Worm (Caenorhabditis elegans) whole organism, L1 larva: ENCODE data around the gene R13H4.5.

ENCODE experiments used
- C04F5.9 ChIP-seq: sonication (generic microtip); optimal IDR thresholded peaks from 2 replicates; lab custom pipeline; 2016; ENCODE audit warnings: missing genetic modification characterization, missing compliant biosample characterization
- C16A3.4 ChIP-seq: fragments of 150-350 bp; optimal IDR thresholded peaks from 2 replicates; lab custom pipeline; 2014; ENCODE audit warnings: missing biosample characterization, missing genetic modification characterization
- F16B12.6 ChIP-seq: fragments of 150-350 bp; optimal IDR thresholded peaks from 2 replicates; lab custom pipeline; 2014; ENCODE audit warnings: missing biosample characterization, missing genetic modification characterization
- Y116A8C.19 ChIP-seq: sonication (generic microtip); optimal IDR thresholded peaks from 2 replicates; lab custom pipeline; 2016; ENCODE audit warnings: missing compliant biosample characterization, missing genetic modification characterization, borderline replicate concordance
- alr-1 ChIP-seq: fragments of 200-800 bp; sonication (Bioruptor generic); optimal IDR thresholded peaks from 2 replicates; lab custom pipeline; 2018; ENCODE audit warnings: borderline replicate concordance, mild to moderate bottlenecking, missing genetic modification characterization, missing compliant biosample characterization
- blmp-1 ChIP-seq: fragments of 150-350 bp; optimal IDR thresholded peaks from 2 replicates; lab custom pipeline; 2014; ENCODE audit warnings: missing biosample characterization, missing genetic modification characterization
- ceh-82 ChIP-seq, 3 experiments: fragments of 150-350 bp in 1 of 3; sonication (generic microtip) in 2 of 3; optimal IDR thresholded peaks; 2 replicates each; lab custom pipeline; 2014 to 2017; ENCODE audit warnings: missing biosample characterization in 3 of 3, missing genetic modification characterization in 3 of 3
- ceh-90 ChIP-seq: sonication (generic microtip); optimal IDR thresholded peaks from 2 replicates; lab custom pipeline; 2016; ENCODE audit warnings: missing genetic modification characterization, missing compliant biosample characterization
- dsc-1 ChIP-seq: sonication (generic microtip); optimal IDR thresholded peaks from 2 replicates; lab custom pipeline; 2016; ENCODE audit warnings: mild to moderate bottlenecking, missing genetic modification characterization, missing compliant biosample characterization
- efl-3 ChIP-seq: fragments of 200-800 bp; sonication (Bioruptor generic); optimal IDR thresholded peaks from 2 replicates; lab custom pipeline; 2018; ENCODE audit warnings: mild to moderate bottlenecking, missing genetic modification characterization, missing compliant biosample characterization
- egl-27 ChIP-seq, 2 experiments: fragments of 150-350 bp in 1 of 2; sonication (generic microtip); optimal IDR thresholded peaks; 3 replicates each; lab custom pipeline; 2017 to 2018; ENCODE audit warnings: missing biosample characterization in 2 of 2, missing genetic modification characterization in 2 of 2, missing genetic modification reagents in 2 of 2
- elt-3 ChIP-seq, 6 experiments: fragments of 150-350 bp in 1 of 6; sonication (generic microtip); optimal IDR thresholded peaks; 2 replicates each; lab custom pipeline; 2017 to 2018; ENCODE audit warnings: missing biosample characterization in 6 of 6, missing genetic modification characterization in 6 of 6, inconsistent platforms in 1 of 6
- fkh-10 ChIP-seq: sonication (generic microtip); optimal IDR thresholded peaks from 2 replicates; lab custom pipeline; 2017; ENCODE audit warnings: missing biosample characterization, missing genetic modification reagents, missing genetic modification characterization
- fkh-8 ChIP-seq: sonication (generic microtip); optimal IDR thresholded peaks from 2 replicates; lab custom pipeline; 2016; ENCODE audit warnings: mild to moderate bottlenecking, missing genetic modification characterization, missing compliant biosample characterization
- fos-1 ChIP-seq: fragments of 150-350 bp; optimal IDR thresholded peaks from 2 replicates; lab custom pipeline; 2014; ENCODE audit warnings: missing biosample characterization, missing genetic modification characterization
- grh-1 ChIP-seq: fragments of 200-800 bp; sonication (Bioruptor generic); IDR thresholded peaks from 2 replicates; pipeline ENCODE4 v1.3.6; 2022; ENCODE audit warnings: missing genetic modification reagents, missing genetic modification characterization, missing compliant biosample characterization
- hlh-4 ChIP-seq: sonication (generic microtip); optimal IDR thresholded peaks from 2 replicates; lab custom pipeline; 2016; ENCODE audit warnings: mild to moderate bottlenecking, missing genetic modification characterization, missing compliant biosample characterization
- isw-1 ChIP-seq: fragments of 200-800 bp; sonication (Bioruptor generic); IDR thresholded peaks from 2 replicates; pipeline ENCODE4 v1.3.6; 2022; ENCODE audit warnings: missing genetic modification characterization, missing compliant biosample characterization
- lin-14 ChIP-seq: fragments of 200-800 bp; sonication (Bioruptor generic); optimal IDR thresholded peaks from 2 replicates; lab custom pipeline; 2018; ENCODE audit warnings: mild to moderate bottlenecking, missing genetic modification characterization, moderate library complexity, missing compliant biosample characterization
- lin-35 ChIP-seq, 2 experiments: fragments of 150-350 bp; optimal IDR thresholded peaks; 2 replicates each; lab custom pipeline; 2014; ENCODE audit warnings: missing biosample characterization in 2 of 2, missing genetic modification characterization in 2 of 2, missing genetic modification reagents in 2 of 2
- lin-39 ChIP-seq: fragments of 150-350 bp; optimal IDR thresholded peaks from 2 replicates; lab custom pipeline; 2014; ENCODE audit warnings: missing biosample characterization, missing genetic modification reagents, missing genetic modification characterization
- lsy-2 ChIP-seq, 2 experiments: fragments of 150-350 bp; optimal IDR thresholded peaks; 2 replicates each; lab custom pipeline; 2014; ENCODE audit warnings: missing biosample characterization in 2 of 2, missing genetic modification characterization in 2 of 2
- mab-9 ChIP-seq: fragments of 200-800 bp; sonication (Bioruptor generic); IDR thresholded peaks from 2 replicates; pipeline ENCODE4 v1.3.6; 2022; ENCODE audit warnings: missing genetic modification reagents, missing genetic modification characterization, missing compliant biosample characterization
- mdl-1 ChIP-seq, 2 experiments: fragments of 150-350 bp; optimal IDR thresholded peaks; 2 replicates each; lab custom pipeline; 2014 to 2017; ENCODE audit warnings: missing biosample characterization in 2 of 2, missing genetic modification characterization in 2 of 2, inconsistent platforms in 1 of 2
- mep-1 ChIP-seq: fragments of 150-350 bp; optimal IDR thresholded peaks from 2 replicates; lab custom pipeline; 2014; ENCODE audit warnings: missing biosample characterization, missing genetic modification characterization
- nhr-12 ChIP-seq: sonication (generic microtip); optimal IDR thresholded peaks from 2 replicates; lab custom pipeline; 2017; ENCODE audit warnings: missing biosample characterization, missing genetic modification characterization
- nhr-19 ChIP-seq: fragments of 200-800 bp; sonication (Bioruptor generic); conservative IDR thresholded peaks from 2 replicates; pipeline ENCODE4 v1.3.6; 2022; ENCODE audit warnings: missing genetic modification characterization, missing compliant biosample characterization
- nhr-20 ChIP-seq: sonication (generic microtip); optimal IDR thresholded peaks from 2 replicates; lab custom pipeline; 2016; ENCODE audit warnings: mild to moderate bottlenecking, missing genetic modification characterization, missing compliant biosample characterization
- nhr-237 ChIP-seq: fragments of 150-350 bp; optimal IDR thresholded peaks from 2 replicates; lab custom pipeline; 2014; ENCODE audit warnings: missing biosample characterization, missing genetic modification characterization
- nhr-28 ChIP-seq: fragments of 150-350 bp; optimal IDR thresholded peaks from 2 replicates; lab custom pipeline; 2014; ENCODE audit warnings: missing biosample characterization, missing genetic modification characterization
- nhr-47 ChIP-seq: sonication (generic microtip); optimal IDR thresholded peaks from 2 replicates; lab custom pipeline; 2016; ENCODE audit warnings: mild to moderate bottlenecking, missing genetic modification characterization, moderate library complexity, missing compliant biosample characterization
- nhr-71 ChIP-seq: sonication (generic microtip); optimal IDR thresholded peaks from 2 replicates; lab custom pipeline; 2016; ENCODE audit warnings: mild to moderate bottlenecking, missing genetic modification characterization, moderate library complexity, missing compliant biosample characterization
- nhr-77 ChIP-seq: fragments of 150-350 bp; optimal IDR thresholded peaks from 2 replicates; lab custom pipeline; 2014; ENCODE audit warnings: missing biosample characterization, missing genetic modification characterization
- nhr-85 ChIP-seq: sonication (generic microtip); peaks from one replicate; lab custom pipeline; 2016; ENCODE audit warnings: missing genetic modification characterization, inconsistent platforms, missing compliant biosample characterization
- nhr-90 ChIP-seq: sonication (generic microtip); optimal IDR thresholded peaks from 2 replicates; lab custom pipeline; 2016; ENCODE audit warnings: mild to moderate bottlenecking, missing genetic modification characterization, missing compliant biosample characterization; ENCODE audit not compliant: poor library complexity
- pag-3 ChIP-seq: sonication (generic microtip); optimal IDR thresholded peaks from 2 replicates; lab custom pipeline; 2017; ENCODE audit warnings: missing genetic modification characterization, mild to moderate bottlenecking, missing compliant biosample characterization, antibody characterized with exemption, borderline replicate concordance; ENCODE audit not compliant: insufficient read depth
- pqm-1 ChIP-seq: sonication (generic microtip); optimal IDR thresholded peaks from 3 replicates; lab custom pipeline; 2017; ENCODE audit warnings: missing biosample characterization, missing genetic modification characterization
- rnt-1 ChIP-seq: sonication (generic microtip); optimal IDR thresholded peaks from 2 replicates; lab custom pipeline; 2016; ENCODE audit warnings: mild to moderate bottlenecking, missing genetic modification characterization, moderate library complexity, missing compliant biosample characterization
- skn-1 ChIP-seq: fragments of 150-350 bp; optimal IDR thresholded peaks from 2 replicates; lab custom pipeline; 2014; ENCODE audit warnings: missing biosample characterization, missing genetic modification characterization
- snu-23 ChIP-seq: sonication (generic microtip); optimal IDR thresholded peaks from 2 replicates; lab custom pipeline; 2016; ENCODE audit warnings: missing genetic modification characterization, missing compliant biosample characterization
- swsn-7 ChIP-seq: sonication (generic microtip); optimal IDR thresholded peaks from 2 replicates; lab custom pipeline; 2016; ENCODE audit warnings: missing genetic modification characterization, missing compliant biosample characterization
- tbx-2 ChIP-seq: sonication (generic microtip); optimal IDR thresholded peaks from 2 replicates; lab custom pipeline; 2016; ENCODE audit warnings: missing genetic modification characterization, missing compliant biosample characterization
- tlp-1 ChIP-seq: fragments of 150-350 bp; optimal IDR thresholded peaks from 2 replicates; lab custom pipeline; 2014; ENCODE audit warnings: missing biosample characterization, missing genetic modification characterization
- unc-62 ChIP-seq: fragments of 150-350 bp; optimal IDR thresholded peaks from 2 replicates; lab custom pipeline; 2014; ENCODE audit warnings: missing biosample characterization, missing genetic modification reagents, missing genetic modification characterization
- unc-86 ChIP-seq: sonication (generic microtip); optimal IDR thresholded peaks from 2 replicates; lab custom pipeline; 2016; ENCODE audit warnings: missing genetic modification characterization, missing compliant biosample characterization
- unc-98 ChIP-seq: fragments of 200-800 bp; sonication (Bioruptor generic); IDR thresholded peaks from 2 replicates; pipeline ENCODE4 v1.3.6; 2022; ENCODE audit warnings: missing genetic modification characterization, missing compliant biosample characterization
- xbp-1 ChIP-seq: sonication (generic microtip); optimal IDR thresholded peaks from 2 replicates; lab custom pipeline; 2016; ENCODE audit warnings: missing genetic modification characterization, missing compliant biosample characterization

The R13H4.5 gene

DNA sequence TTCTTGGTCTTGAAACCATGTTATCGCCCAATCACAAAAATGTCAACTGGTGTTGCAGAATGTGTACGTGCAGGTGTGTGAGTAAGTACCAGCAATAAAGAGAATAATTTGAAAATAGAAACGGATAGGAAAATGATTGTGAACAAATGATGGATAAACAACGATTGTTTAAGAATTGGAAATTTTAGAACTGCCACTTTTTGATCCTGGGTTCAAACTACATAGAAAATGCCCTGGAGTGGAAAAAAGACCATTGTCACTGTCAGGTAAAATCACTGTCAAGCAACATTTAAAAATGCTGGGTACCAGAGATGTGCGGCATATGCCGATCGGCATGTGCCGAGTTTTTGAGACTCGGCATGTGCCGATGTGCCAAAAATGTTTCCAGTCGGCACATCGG, 22.7 kb downstream of the R13H4.5 start:
- TF ChIP-seq blmp-1 (tag; lab: Kevin White, UChicago) (peak; percentile 8), F16B12.6 (tag; lab: Kevin White, UChicago) (no peak), nhr-71 (peak; percentile 46), mdl-1 (tag; optimal IDR thresholded peaks at IDR 0.05; lab: Kevin White, UChicago) (no peak), snu-23 (GFP tag; lab: Kevin White, UChicago) (peak; percentile 35), grh-1 (GFP tag; lab: Robert Waterston, UW) (0 out of 2 replicates have a peak, but pooled peaks have one; percentile 29), nhr-20 (tag; lab: Kevin White, UChicago) (peak; percentile 9), lsy-2 (tag; optimal IDR thresholded peaks at IDR 0.05; lab: Kevin White, UChicago) (peak in 1 of 2 experiments; percentile 15), nhr-85 (tag; lab: Kevin White, UChicago) (peak; percentile 69), lin-14 (peak; percentile 49), nhr-19 (GFP tag; lab: Robert Waterston, UW) (peak; percentile 33; the same call in 1 of the 2 replicates), isw-1 (GFP tag; lab: Robert Waterston, UW) (no peak), pqm-1 (no peak), lin-35 (GFP tag; optimal IDR thresholded peaks at IDR 0.05; lab: Kevin White, UChicago) (peak in 1 of 2 experiments; percentile 6), elt-3 (tag; optimal IDR thresholded peaks at IDR 0.05; lab: Kevin White, UChicago) (peak in 2 of 6 experiments; percentile 22 to 36)

- TF ChIP-seq swsn-7 (tag; lab: Kevin White, UChicago) (no peak), unc-98 (GFP tag; lab: Robert Waterston, UW) (no peak), xbp-1 (tag; lab: Kevin White, UChicago) (no peak), nhr-90 (tag; lab: Kevin White, UChicago) (peak; percentile 27), nhr-12 (no peak), unc-62 (GFP tag; lab: Kevin White, UChicago) (no peak), nhr-19 (GFP tag; lab: Robert Waterston, UW) (peak; percentile 73), nhr-71 (peak; percentile 64), alr-1 (tag; lab: Kevin White, UChicago) (no peak), C04F5.9 (tag; lab: Kevin White, UChicago) (no peak), fkh-8 (tag; lab: Kevin White, UChicago) (no peak), tbx-2 (tag; lab: Kevin White, UChicago) (peak; percentile 48), nhr-237 (tag; lab: Kevin White, UChicago) (no peak), lin-35 (GFP tag; optimal IDR thresholded peaks at IDR 0.05; lab: Kevin White, UChicago) (peak in 1 of 2 experiments; percentile 11), lin-14 (peak; percentile 62), nhr-28 (tag; lab: Kevin White, UChicago) (no peak), efl-3 (no peak), mdl-1 (tag; optimal IDR thresholded peaks at IDR 0.05; lab: Kevin White, UChicago) (peak in 1 of 2 experiments; percentile 0), ceh-82 (tag; optimal IDR thresholded peaks at IDR 0.05; lab: Kevin White, UChicago) (no peak), lin-39 (tag; lab: Kevin White, UChicago) (no peak), nhr-20 (tag; lab: Kevin White, UChicago) (peak; percentile 68), lsy-2 (tag; optimal IDR thresholded peaks at IDR 0.05; lab: Kevin White, UChicago) (peak in 1 of 2 experiments; percentile 9), F16B12.6 (tag; lab: Kevin White, UChicago) (no peak), ceh-90 (no peak), rnt-1 (tag; lab: Kevin White, UChicago) (peak; percentile 5), fkh-10 (GFP tag; lab: Kevin White, UChicago) (no peak), pqm-1 (no peak), tlp-1 (tag; lab: Kevin White, UChicago) (no peak), nhr-77 (tag; lab: Kevin White, UChicago) (peak; percentile 2), nhr-85 (tag; lab: Kevin White, UChicago) (peak; percentile 42), snu-23 (GFP tag; lab: Kevin White, UChicago) (peak; percentile 40), nhr-47 (no peak), unc-86 (tag; lab: Kevin White, UChicago) (no peak), C16A3.4 (tag; lab: Kevin White, UChicago) (peak; percentile 2)
These were observed 24.6 kb downstream of the R13H4.5 start for ce11 chrV:11885087-11885486.

ce11 chrV:11885939-11886338, 25.5 kb downstream of the R13H4.5 start:
- TF ChIP-seq Y116A8C.19 = no peak
- TF ChIP-seq fkh-8 (tag; lab: Kevin White, UChicago) = no peak
- no peak for TF ChIP-seq hlh-4
- no peak for TF ChIP-seq nhr-28 (tag; lab: Kevin White, UChicago)
- no peak for TF ChIP-seq dsc-1 (tag; lab: Kevin White, UChicago)
- no peak for TF ChIP-seq skn-1
- peak; percentile 43 for TF ChIP-seq mep-1
- no peak for TF ChIP-seq efl-3
- no peak for TF ChIP-seq fkh-10 (GFP tag; lab: Kevin White, UChicago)
- TF ChIP-seq mab-9 (GFP tag; lab: Robert Waterston, UW) = no peak
- TF ChIP-seq C04F5.9 (tag; lab: Kevin White, UChicago) = peak; percentile 0
- no peak for TF ChIP-seq pag-3
- TF ChIP-seq unc-86 (tag; lab: Kevin White, UChicago) = no peak
- no peak for TF ChIP-seq F16B12.6 (tag; lab: Kevin White, UChicago)
- no peak for TF ChIP-seq fos-1 (tag; lab: Kevin White, UChicago)
- TF ChIP-seq ceh-82 (tag; optimal IDR thresholded peaks at IDR 0.05; lab: Kevin White, UChicago) = peak in 1 of 3 experiments; percentile 11
- TF ChIP-seq egl-27 (tag; optimal IDR thresholded peaks at IDR 0.05; lab: Kevin White, UChicago) = no peak
- TF ChIP-seq lin-35 (GFP tag; optimal IDR thresholded peaks at IDR 0.05; lab: Kevin White, UChicago) = peak in 1 of 2 experiments; percentile 81
- peak; percentile 97 for TF ChIP-seq nhr-20 (tag; lab: Kevin White, UChicago)
